Worm (Caenorhabditis elegans) whole organism, young adult: ENCODE data around the gene try-3.
"Not testable (repeated sequence)": the region's sequence is repeated elsewhere in the genome, so short reads cannot be mapped to it uniquely, and the experiment has no call there.

Source experiments
- B0336.3 ChIP-seq: fragments of 200-800 bp; sonication (Bioruptor generic); IDR thresholded peaks from 2 replicates; pipeline ENCODE4 v1.3.6; 2022; ENCODE audit warnings: missing genetic modification characterization, missing compliant biosample characterization
- C06A6.2 ChIP-seq: fragments of 200-800 bp; sonication (Bioruptor generic); conservative IDR thresholded peaks from 2 replicates; pipeline ENCODE4 v1.3.6; 2022; ENCODE audit warnings: missing genetic modification characterization, missing compliant biosample characterization
- F22D6.2 ChIP-seq: sonication (generic microtip); optimal IDR thresholded peaks from 2 replicates; lab custom pipeline; 2016; ENCODE audit warnings: mild to moderate bottlenecking, missing genetic modification characterization, missing compliant biosample characterization
- F57C9.4 ChIP-seq: sonication (generic microtip); optimal IDR thresholded peaks from 2 replicates; lab custom pipeline; 2017; ENCODE audit warnings: mild to moderate bottlenecking, missing genetic modification characterization, missing compliant biosample characterization
- K12H6.12 ChIP-seq: fragments of 200-800 bp; sonication (Bioruptor generic); optimal IDR thresholded peaks from 2 replicates; lab custom pipeline; 2018; ENCODE audit warnings: mild to moderate bottlenecking, missing genetic modification characterization, missing compliant biosample characterization
- T07F8.4 ChIP-seq: sonication (generic microtip); optimal IDR thresholded peaks from 2 replicates; lab custom pipeline; 2016; ENCODE audit warnings: mild to moderate bottlenecking, missing genetic modification characterization, moderate library complexity, missing compliant biosample characterization
- Y53F4B.3 ChIP-seq: fragments of 200-800 bp; sonication (Bioruptor generic); IDR thresholded peaks from 2 replicates; pipeline ENCODE4 v1.3.6; 2022; ENCODE audit warnings: missing genetic modification reagents, missing genetic modification characterization, missing compliant biosample characterization
- Y53G8AR.9 ChIP-seq: fragments of 200-800 bp; sonication (Bioruptor generic); conservative IDR thresholded peaks from 2 replicates; pipeline ENCODE4 v1.3.6; 2022; ENCODE audit warnings: missing genetic modification reagents, missing genetic modification characterization, missing compliant biosample characterization
- Y79H2A.3 ChIP-seq: fragments of 200-800 bp; sonication (Bioruptor generic); conservative IDR thresholded peaks from 2 replicates; pipeline ENCODE4 v1.3.6; 2022; ENCODE audit warnings: missing genetic modification reagents, missing genetic modification characterization, missing compliant biosample characterization
- Y95B8A.8 ChIP-seq: fragments of 200-800 bp; sonication (Bioruptor generic); IDR thresholded peaks from 2 replicates; pipeline ENCODE4 v1.3.6; 2022; ENCODE audit warnings: missing genetic modification reagents, missing genetic modification characterization, missing compliant biosample characterization
- atf-7 ChIP-seq: sonication (generic microtip); optimal IDR thresholded peaks from 2 replicates; lab custom pipeline; 2017; ENCODE audit warnings: mild to moderate bottlenecking, missing genetic modification characterization, missing compliant biosample characterization
- attf-5 ChIP-seq: fragments of 200-800 bp; sonication (Bioruptor generic); optimal IDR thresholded peaks from 2 replicates; lab custom pipeline; 2018; ENCODE audit warnings: mild to moderate bottlenecking, missing genetic modification characterization, missing compliant biosample characterization
- attf-6 ChIP-seq: fragments of 200-800 bp; sonication (Bioruptor generic); IDR thresholded peaks from 2 replicates; pipeline ENCODE4 v1.3.6; 2022; ENCODE audit warnings: missing genetic modification reagents, missing genetic modification characterization, missing compliant biosample characterization
- bed-1 ChIP-seq: fragments of 200-800 bp; sonication (Bioruptor generic); IDR thresholded peaks from 2 replicates; pipeline ENCODE4 v1.3.6; 2022; ENCODE audit warnings: missing genetic modification reagents, missing genetic modification characterization, missing compliant biosample characterization
- bed-2 ChIP-seq: fragments of 200-800 bp; sonication (Bioruptor generic); IDR thresholded peaks from 2 replicates; pipeline ENCODE4 v1.3.6; 2022; ENCODE audit warnings: missing genetic modification reagents, missing genetic modification characterization, missing compliant biosample characterization
- cebp-1 ChIP-seq, 2 experiments: fragments of 200-800 bp in 1 of 2; sonication (Bioruptor generic) in 1 of 2; sonication (generic microtip) in 1 of 2; IDR thresholded peaks in 1 of 2; optimal IDR thresholded peaks in 1 of 2; 2 replicates each; pipeline versions ENCODE4 v1.3.6 to Lab custom; 2017 to 2022; ENCODE audit warnings: missing compliant biosample characterization in 2 of 2, missing genetic modification characterization in 2 of 2, mild to moderate bottlenecking in 1 of 2, missing genetic modification reagents in 1 of 2, moderate library complexity in 1 of 2
- ceh-27 ChIP-seq: fragments of 200-800 bp; sonication (Bioruptor generic); optimal IDR thresholded peaks from 2 replicates; lab custom pipeline; 2018; ENCODE audit warnings: mild to moderate bottlenecking, missing genetic modification characterization, moderate library complexity, missing compliant biosample characterization
- ceh-40 ChIP-seq: fragments of 200-800 bp; sonication (Bioruptor generic); IDR thresholded peaks from 2 replicates; pipeline ENCODE4 v1.3.6; 2022; ENCODE audit warnings: missing genetic modification characterization, missing compliant biosample characterization
- dox-1 ChIP-seq: fragments of 200-800 bp; sonication (Bioruptor generic); IDR thresholded peaks from 2 replicates; pipeline ENCODE4 v1.3.6; 2022; ENCODE audit warnings: missing genetic modification reagents, missing genetic modification characterization, missing compliant biosample characterization
- dpff-1 ChIP-seq: sonication (generic microtip); optimal IDR thresholded peaks from 2 replicates; lab custom pipeline; 2017; ENCODE audit warnings: mild to moderate bottlenecking, missing genetic modification characterization, missing compliant biosample characterization
- fkh-3 ChIP-seq: sonication (generic microtip); optimal IDR thresholded peaks from 2 replicates; lab custom pipeline; 2016; ENCODE audit warnings: mild to moderate bottlenecking, missing genetic modification characterization, missing compliant biosample characterization
- him-1 ChIP-seq: sonication (generic microtip); optimal IDR thresholded peaks from 2 replicates; lab custom pipeline; 2016; ENCODE audit warnings: missing genotype, missing genetic modification reagents, missing genetic modification characterization, missing compliant biosample characterization
- hmg-1.2 ChIP-seq: fragments of 200-800 bp; sonication (Bioruptor generic); IDR thresholded peaks from 2 replicates; pipeline ENCODE4 v1.3.6; 2022; ENCODE audit warnings: missing genetic modification reagents, missing genetic modification characterization, missing compliant biosample characterization
- hmg-20 ChIP-seq: fragments of 200-800 bp; sonication (Bioruptor generic); IDR thresholded peaks from 2 replicates; pipeline ENCODE4 v1.3.6; 2022; ENCODE audit warnings: missing genetic modification reagents, missing genetic modification characterization, missing compliant biosample characterization
- let-526 ChIP-seq: fragments of 200-800 bp; sonication (Bioruptor generic); IDR thresholded peaks from 2 replicates; pipeline ENCODE4 v1.3.6; 2022; ENCODE audit warnings: missing genetic modification reagents, missing genetic modification characterization, missing compliant biosample characterization
- lin-54 ChIP-seq: fragments of 200-800 bp; sonication (Bioruptor generic); optimal IDR thresholded peaks from 2 replicates; lab custom pipeline; 2018; ENCODE audit warnings: mild to moderate bottlenecking, missing genetic modification characterization, missing compliant biosample characterization
- lir-1 ChIP-seq: fragments of 200-800 bp; sonication (Bioruptor generic); conservative IDR thresholded peaks from 2 replicates; pipeline ENCODE4 v1.3.6; 2022; ENCODE audit warnings: missing genetic modification reagents, missing genetic modification characterization, missing compliant biosample characterization
- lsl-1 ChIP-seq: fragments of 200-800 bp; sonication (Bioruptor generic); optimal IDR thresholded peaks from 2 replicates; lab custom pipeline; 2018; ENCODE audit warnings: mild to moderate bottlenecking, missing genetic modification characterization, moderate library complexity, missing compliant biosample characterization
- madf-10 ChIP-seq: sonication (generic microtip); optimal IDR thresholded peaks from 2 replicates; lab custom pipeline; 2016; ENCODE audit warnings: mild to moderate bottlenecking, missing genetic modification characterization, missing compliant biosample characterization
- madf-6 ChIP-seq: fragments of 200-800 bp; sonication (Bioruptor generic); IDR thresholded peaks from 2 replicates; pipeline ENCODE4 v1.3.6; 2022; ENCODE audit warnings: missing genetic modification reagents, missing genetic modification characterization, missing compliant biosample characterization
- mcd-1 ChIP-seq: fragments of 200-800 bp; sonication (Bioruptor generic); IDR thresholded peaks from 2 replicates; pipeline ENCODE4 v1.3.6; 2022; ENCODE audit warnings: missing genetic modification reagents, missing genetic modification characterization, missing compliant biosample characterization
- nhr-120 ChIP-seq: fragments of 200-800 bp; sonication (Bioruptor generic); IDR thresholded peaks from 2 replicates; pipeline ENCODE4 v1.3.6; 2022; ENCODE audit warnings: missing genetic modification characterization, missing compliant biosample characterization
- nhr-80 ChIP-seq: sonication (generic microtip); optimal IDR thresholded peaks from 2 replicates; lab custom pipeline; 2016; ENCODE audit warnings: missing genetic modification characterization, missing compliant biosample characterization
- pha-4 ChIP-seq: fragments of 150-350 bp; sonication (generic microtip); optimal IDR thresholded peaks from 2 replicates; lab custom pipeline; 2014; ENCODE audit warnings: missing biosample characterization, missing genetic modification reagents, missing genetic modification characterization
- rec-8 ChIP-seq, 2 experiments: sonication (generic microtip); optimal IDR thresholded peaks; 2 replicates each; lab custom pipeline; 2016; ENCODE audit warnings: mild to moderate bottlenecking in 2 of 2, missing genetic modification characterization in 2 of 2, missing genetic modification reagents in 2 of 2, missing genotype in 2 of 2, missing biosample characterization in 1 of 2, missing compliant biosample characterization in 1 of 2, moderate library complexity in 1 of 2
- rpc-1 ChIP-seq, 2 experiments: fragments of 150-350 bp in 1 of 2; sonication (generic microtip) in 1 of 2; optimal IDR thresholded peaks; 2 replicates each; lab custom pipeline; 2014 to 2018; ENCODE audit warnings: missing biosample characterization in 1 of 2, missing genetic modification characterization in 1 of 2, missing genetic modification reagents in 1 of 2, missing genotype in 1 of 2
- sea-2 ChIP-seq: fragments of 200-800 bp; sonication (Bioruptor generic); IDR thresholded peaks from 2 replicates; pipeline ENCODE4 v1.3.6; 2022; ENCODE audit warnings: missing genetic modification characterization, missing compliant biosample characterization
- tbp1 ChIP-seq: fragments of 200-800 bp; sonication (Bioruptor generic); optimal IDR thresholded peaks from 2 replicates; lab custom pipeline; 2018; ENCODE audit warnings: mild to moderate bottlenecking, missing genetic modification characterization, missing compliant biosample characterization
- tbx-9 ChIP-seq: sonication (generic microtip); optimal IDR thresholded peaks from 2 replicates; lab custom pipeline; 2016; ENCODE audit warnings: borderline replicate concordance, missing genetic modification characterization, inconsistent platforms, missing compliant biosample characterization
- unc-130 ChIP-seq: sonication (generic microtip); optimal IDR thresholded peaks from 2 replicates; lab custom pipeline; 2016; ENCODE audit warnings: missing genetic modification reagents, missing genetic modification characterization, missing compliant biosample characterization
- xnd-1 ChIP-seq: sonication (generic microtip); optimal IDR thresholded peaks from 2 replicates; lab custom pipeline; 2016; ENCODE audit warnings: missing genotype, missing genetic modification reagents, missing genetic modification characterization, missing compliant biosample characterization
- zfh-2 ChIP-seq: fragments of 200-800 bp; sonication (Bioruptor generic); conservative IDR thresholded peaks from 2 replicates; pipeline ENCODE4 v1.3.6; 2022; ENCODE audit warnings: missing genetic modification reagents, missing genetic modification characterization, missing compliant biosample characterization

The try-3 gene

ce11 chrIV:6598740-6599139 lies 41.8 kb downstream of the try-3 start, which contains the start of gene nspb-5:
nspb-5 (plus strand) TSS chrIV:6599040.
- TF ChIP-seq F22D6.2 (tag; lab: Kevin White, UChicago); madf-6 (GFP tag; lab: Robert Waterston, UW); unc-130 (GFP tag; lab: Kevin White, UChicago): not testable (repeated sequence)
- TF ChIP-seq, all 124 proteins: peak for 0; not testable (repeated sequence) for 124

DNA sequence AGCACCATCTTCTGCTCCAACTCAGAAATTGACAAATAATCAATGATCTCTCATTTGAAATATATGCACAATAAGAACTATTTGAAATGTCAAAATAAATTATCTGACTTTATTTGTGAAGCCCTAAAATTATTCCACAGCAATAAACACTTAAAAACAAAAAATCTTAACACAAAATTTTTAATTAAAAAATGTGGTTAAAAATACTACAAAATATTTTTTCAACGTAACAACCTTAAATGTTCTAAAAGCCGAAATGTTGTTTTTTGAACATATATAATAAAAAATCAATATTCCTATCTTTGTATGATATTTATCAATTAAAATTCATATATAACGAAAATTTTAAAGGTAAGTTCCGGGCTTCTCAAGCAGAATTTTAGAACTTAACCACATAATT lies 42.5 kb downstream of the try-3 start, which contains the start of gene F38A5.8:
Gene F38A5.8, plus strand, starts transcription at position 301 of the 400 bp plus-strand sequence.
- TF ChIP-seq F22D6.2 (tag; lab: Kevin White, UChicago) = no peak
- no peak for TF ChIP-seq bed-2 (GFP tag; lab: Robert Waterston, UW)
- TF ChIP-seq T07F8.4 (tag; lab: Kevin White, UChicago) = no peak
- no peak for TF ChIP-seq dox-1
- no peak for TF ChIP-seq pha-4 (tag; lab: Kevin White, UChicago)
- no peak for TF ChIP-seq him-1 (tag; lab: Kevin White, UChicago)
- TF ChIP-seq dpff-1 (tag; lab: Kevin White, UChicago) = no peak
- no peak for TF ChIP-seq B0336.3 (GFP tag; lab: Robert Waterston, UW)
- no peak for TF ChIP-seq Y95B8A.8 (GFP tag; lab: Robert Waterston, UW)
- TF ChIP-seq bed-1 = no peak
- no peak for TF ChIP-seq zfh-2 (GFP tag; lab: Robert Waterston, UW)
- TF ChIP-seq tbp1 (GFP tag; lab: Kevin White, UChicago) = no peak
- no peak for TF ChIP-seq madf-10 (tag; lab: Kevin White, UChicago)
- no peak for TF ChIP-seq ceh-40 (GFP tag; lab: Robert Waterston, UW)
- no peak for TF ChIP-seq K12H6.12
- TF ChIP-seq tbx-9 (tag; lab: Kevin White, UChicago) = no peak
- no peak for TF ChIP-seq nhr-120
- TF ChIP-seq lin-54 (GFP tag; lab: Kevin White, UChicago) = no peak
- no peak for TF ChIP-seq lir-1 (GFP tag; lab: Robert Waterston, UW)

- TF ChIP-seq xnd-1 (no peak), hmg-1.2 (no peak), Y53F4B.3 (no peak), F57C9.4 (no peak), mcd-1 (GFP tag; lab: Robert Waterston, UW) (no peak), lsl-1 (GFP tag; lab: Kevin White, UChicago) (no peak), rpc-1 (optimal IDR thresholded peaks at IDR 0.05; lab: Kevin White, UChicago) (no peak), rpc-1 (tag; optimal IDR thresholded peaks at IDR 0.05; lab: Kevin White, UChicago) (no peak), C06A6.2 (GFP tag; lab: Robert Waterston, UW) (no peak), attf-6 (GFP tag; lab: Robert Waterston, UW) (no peak), bed-1 (no peak), Y79H2A.3 (no peak), cebp-1 (GFP tag; IDR thresholded peaks at IDR 0.05; lab: Robert Waterston, UW) (peak; percentile 84), cebp-1 (tag; optimal IDR thresholded peaks at IDR 0.05; lab: Kevin White, UChicago) (peak; percentile 90), hmg-20 (no peak), Y53G8AR.9 (no peak), pha-4 (tag; lab: Kevin White, UChicago) (no peak), rec-8 (tag; optimal IDR thresholded peaks at IDR 0.05; lab: Kevin White, UChicago) (no peak), fkh-3 (tag; lab: Kevin White, UChicago) (no peak), zfh-2 (GFP tag; lab: Robert Waterston, UW) (no peak), atf-7 (no peak), ceh-27 (no peak), nhr-80 (tag; lab: Kevin White, UChicago) (peak; percentile 31), sea-2 (GFP tag; lab: Robert Waterston, UW) (no peak), attf-5 (GFP tag; lab: Kevin White, UChicago) (peak; percentile 46), let-526 (no peak)
Observed at ce11 chrIV:6601213-6601724, 44.3 kb downstream of the try-3 start, which contains the start of gene sup-36. sup-36 (plus strand) TSS chrIV:6601674.
